Fruit fly (Drosophila melanogaster) whole organism, embryonic: ENCODE measurements around the gene CG33286.

ENCODE experiments used
- Asciz ChIP-seq: fragments of 200-800 bp; sonication (Bioruptor generic); optimal IDR thresholded peaks from 2 replicates; lab custom pipeline; 2017; ENCODE audit warnings: missing biosample characterization, mild to moderate bottlenecking, missing genetic modification characterization, missing genetic modification reagents
- Atf-2 ChIP-seq: fragments of 200-800 bp; sonication (Bioruptor generic); optimal IDR thresholded peaks from 2 replicates; lab custom pipeline; 2016; ENCODE audit warnings: missing biosample characterization, missing genetic modification characterization
- CG1024 ChIP-seq: fragments of 200-800 bp; sonication (Bioruptor generic); IDR thresholded peaks from 2 replicates; pipeline ENCODE4 v1.3.6; 2022; ENCODE audit warnings: missing biosample characterization, missing genetic modification characterization
- CG10321 ChIP-seq: fragments of 200-800 bp; sonication (Bioruptor generic); IDR thresholded peaks from 2 replicates; pipeline ENCODE4 v1.3.6; 2022; ENCODE audit warnings: missing biosample characterization, missing genetic modification characterization
- CG14441 ChIP-seq: fragments of 200-800 bp; sonication (Bioruptor generic); IDR thresholded peaks from 2 replicates; pipeline ENCODE4 v1.3.6; 2022; ENCODE audit warnings: missing biosample characterization, missing genetic modification characterization
- CG15269 ChIP-seq: fragments of 200-800 bp; sonication (Bioruptor generic); optimal IDR thresholded peaks from 2 replicates; lab custom pipeline; 2018; ENCODE audit warnings: missing biosample characterization, mild to moderate bottlenecking, missing genetic modification characterization, moderate library complexity
- CG15601 ChIP-seq: fragments of 200-800 bp; sonication (Bioruptor generic); optimal IDR thresholded peaks from 3 replicates; lab custom pipeline; 2019; ENCODE audit warnings: missing biosample characterization, mild to moderate bottlenecking, missing genetic modification characterization, moderate library complexity
- CG1603 ChIP-seq: fragments of 200-800 bp; sonication (Bioruptor generic); optimal IDR thresholded peaks from 2 replicates; lab custom pipeline; 2019; ENCODE audit warnings: missing biosample characterization, mild to moderate bottlenecking, missing genetic modification characterization, moderate library complexity
- CG4820 ChIP-seq: fragments of 200-800 bp; sonication (Bioruptor generic); optimal IDR thresholded peaks from 3 replicates; lab custom pipeline; 2016; ENCODE audit warnings: missing biosample characterization, missing genetic modification characterization
- CG6765 ChIP-seq: fragments of 200-800 bp; sonication (Bioruptor generic); optimal IDR thresholded peaks from 3 replicates; lab custom pipeline; 2017; ENCODE audit warnings: missing biosample characterization, mild to moderate bottlenecking, missing genetic modification characterization
- CG7271 ChIP-seq: fragments of 200-800 bp; sonication (Bioruptor generic); optimal IDR thresholded peaks from 2 replicates; lab custom pipeline; 2018; ENCODE audit warnings: missing biosample characterization, mild to moderate bottlenecking, missing genetic modification characterization, moderate library complexity
- CG8478 ChIP-seq: fragments of >200 bp; optimal IDR thresholded peaks from 2 replicates; lab custom pipeline; 2018
- CG9932 ChIP-seq: fragments of 200-800 bp; sonication (Bioruptor generic); IDR thresholded peaks from 2 replicates; pipeline ENCODE4 v1.3.6; 2022; ENCODE audit warnings: missing biosample characterization, missing genetic modification characterization
- CoRest ChIP-seq: fragments of 200-800 bp; sonication (Bioruptor generic); optimal IDR thresholded peaks from 3 replicates; lab custom pipeline; 2018; ENCODE audit warnings: missing biosample characterization, mild to moderate bottlenecking, missing genetic modification characterization, moderate library complexity
- CrebB ChIP-seq: fragments of 200-800 bp; sonication (Bioruptor generic); optimal IDR thresholded peaks from 3 replicates; lab custom pipeline; 2018; ENCODE audit warnings: missing biosample characterization, mild to moderate bottlenecking, missing genetic modification characterization
- D ChIP-seq, 2 experiments: fragments of 200-800 bp in 1 of 2; fragments of >200 bp in 1 of 2; sonication (Bioruptor generic) in 1 of 2; optimal IDR thresholded peaks; 2 replicates in 1 of 2; 3 replicates in 1 of 2; lab custom pipeline; 2017; ENCODE audit warnings: mild to moderate bottlenecking in 1 of 2, missing biosample characterization in 1 of 2, missing genetic modification characterization in 1 of 2, missing genetic modification reagents in 1 of 2
- Doc3 ChIP-seq: fragments of 200-800 bp; sonication (Bioruptor generic); IDR thresholded peaks from 3 replicates; pipeline ENCODE4 v1.3.6; 2022; ENCODE audit warnings: missing biosample characterization, missing genetic modification characterization; ENCODE audit not compliant: partially characterized antibody
- Jarid2 ChIP-seq: fragments of 200-800 bp; sonication (Bioruptor generic); optimal IDR thresholded peaks from 3 replicates; lab custom pipeline; 2017; ENCODE audit warnings: mild to moderate bottlenecking, missing biosample characterization, missing genetic modification reagents, missing genetic modification characterization
- Lhr ChIP-seq: fragments of 200-800 bp; sonication (Bioruptor generic); optimal IDR thresholded peaks from 3 replicates; lab custom pipeline; 2017; ENCODE audit warnings: mild to moderate bottlenecking, missing biosample characterization, missing genetic modification reagents, missing genetic modification characterization
- Mad ChIP-seq: fragments of 200-800 bp; sonication (Bioruptor generic); optimal IDR thresholded peaks from 2 replicates; lab custom pipeline; 2016; ENCODE audit warnings: missing biosample characterization, missing genetic modification characterization
- NC2β ChIP-seq: fragments of 200-800 bp; sonication (Bioruptor generic); optimal IDR thresholded peaks from 2 replicates; lab custom pipeline; 2016; ENCODE audit warnings: missing biosample characterization, missing genetic modification characterization
- NK7.1 ChIP-seq: fragments of 200-800 bp; sonication (Bioruptor generic); optimal IDR thresholded peaks from 3 replicates; lab custom pipeline; 2016; ENCODE audit warnings: missing biosample characterization, missing genetic modification characterization
- Oaz ChIP-seq: fragments of 200-800 bp; sonication (Bioruptor generic); IDR thresholded peaks from 2 replicates; pipeline ENCODE4 v1.3.6; 2022; ENCODE audit warnings: missing biosample characterization, missing genetic modification characterization
- Rx ChIP-seq: fragments of 200-800 bp; sonication (Bioruptor generic); IDR thresholded peaks from 2 replicates; pipeline ENCODE4 v1.3.6; 2022; ENCODE audit warnings: missing biosample characterization, missing genetic modification characterization
- Sin3A ChIP-seq: fragments of >200 bp; optimal IDR thresholded peaks from 2 replicates; lab custom pipeline; 2018
- Sox100B ChIP-seq: fragments of 200-800 bp; sonication (Bioruptor generic); optimal IDR thresholded peaks from 3 replicates; lab custom pipeline; 2018; ENCODE audit warnings: missing biosample characterization, mild to moderate bottlenecking, missing genetic modification characterization
- Sry-β ChIP-seq: fragments of 200-800 bp; sonication (Bioruptor generic); optimal IDR thresholded peaks from 2 replicates; lab custom pipeline; 2018; ENCODE audit warnings: missing biosample characterization, mild to moderate bottlenecking, missing genetic modification characterization, moderate library complexity
- Vsx1 ChIP-seq: fragments of 200-800 bp; sonication (Bioruptor generic); optimal IDR thresholded peaks from 2 replicates; lab custom pipeline; 2017; ENCODE audit warnings: missing biosample characterization, mild to moderate bottlenecking, missing genetic modification characterization, missing genetic modification reagents
- az2 ChIP-seq: fragments of 200-800 bp; sonication (Bioruptor generic); optimal IDR thresholded peaks from 3 replicates; lab custom pipeline; 2016; ENCODE audit warnings: missing biosample characterization, missing genetic modification characterization
- bcd ChIP-seq: fragments of 200-800 bp; sonication (Bioruptor generic); optimal IDR thresholded peaks from 2 replicates; lab custom pipeline; 2017; ENCODE audit warnings: missing biosample characterization, mild to moderate bottlenecking, missing genetic modification characterization
- bsh ChIP-seq, 2 experiments: fragments of 200-800 bp; sonication (Bioruptor generic); optimal IDR thresholded peaks; 2 replicates each; lab custom pipeline; 2017 to 2018; ENCODE audit warnings: mild to moderate bottlenecking in 2 of 2, missing biosample characterization in 2 of 2, missing genetic modification characterization in 2 of 2, moderate library complexity in 1 of 2
- caup ChIP-seq: fragments of 200-800 bp; sonication (Bioruptor generic); optimal IDR thresholded peaks from 3 replicates; lab custom pipeline; 2017; ENCODE audit warnings: missing biosample characterization, mild to moderate bottlenecking, missing genetic modification characterization, moderate library complexity; ENCODE audit not compliant: severe bottlenecking
- chinmo ChIP-seq: fragments of 200-800 bp; sonication (Bioruptor generic); IDR thresholded peaks from 4 replicates; pipeline ENCODE4 v1.3.6; 2022; ENCODE audit warnings: missing biosample characterization, missing genetic modification characterization; ENCODE audit not compliant: partially characterized antibody
- chm ChIP-seq: fragments of 200-800 bp; sonication (Bioruptor generic); IDR thresholded peaks from 2 replicates; pipeline ENCODE4 v1.3.6; 2022; ENCODE audit warnings: missing biosample characterization, missing genetic modification characterization
- crol ChIP-seq: fragments of 200-800 bp; sonication (Bioruptor generic); IDR thresholded peaks from 2 replicates; pipeline ENCODE4 v1.3.6; 2022; ENCODE audit warnings: missing biosample characterization, missing genetic modification characterization
- da ChIP-seq: fragments of 200-800 bp; sonication (Bioruptor generic); optimal IDR thresholded peaks from 2 replicates; lab custom pipeline; 2016; ENCODE audit warnings: missing biosample characterization, missing genetic modification characterization
- ems ChIP-seq: fragments of 200-800 bp; sonication (Bioruptor generic); optimal IDR thresholded peaks from 3 replicates; lab custom pipeline; 2016; ENCODE audit warnings: missing biosample characterization, missing genetic modification characterization
- fd3F ChIP-seq: fragments of 200-800 bp; sonication (Bioruptor generic); optimal IDR thresholded peaks from 2 replicates; lab custom pipeline; 2018; ENCODE audit warnings: missing biosample characterization, mild to moderate bottlenecking, missing genetic modification characterization, moderate library complexity
- fu2 ChIP-seq: fragments of 200-800 bp; sonication (Bioruptor generic); optimal IDR thresholded peaks from 2 replicates; lab custom pipeline; 2016; ENCODE audit warnings: missing biosample characterization, missing genetic modification characterization
- inv ChIP-seq: fragments of 200-800 bp; sonication (Bioruptor generic); IDR thresholded peaks from 2 replicates; pipeline ENCODE4 v1.3.6; 2022; ENCODE audit warnings: missing biosample characterization, missing genetic modification characterization; ENCODE audit not compliant: partially characterized antibody
- nmo ChIP-seq: fragments of 200-800 bp; sonication (Bioruptor generic); optimal IDR thresholded peaks from 2 replicates; lab custom pipeline; 2018; ENCODE audit warnings: missing biosample characterization, mild to moderate bottlenecking, missing genetic modification characterization, moderate library complexity
- oc ChIP-seq: fragments of 200-800 bp; sonication (Bioruptor generic); optimal IDR thresholded peaks from 2 replicates; lab custom pipeline; 2018; ENCODE audit warnings: missing biosample characterization, mild to moderate bottlenecking, missing genetic modification characterization, moderate library complexity
- pan ChIP-seq, 4 experiments: fragments of >200 bp in 3 of 4; fragments of 200-800 bp in 1 of 4; sonication (Bioruptor generic) in 1 of 4; optimal IDR thresholded peaks in 3 of 4; IDR thresholded peaks in 1 of 4; 2 replicates each; pipeline versions ENCODE4 v1.3.6 to Lab custom; 2017 to 2022; ENCODE audit warnings: missing biosample characterization in 2 of 4, missing genetic modification characterization in 2 of 4, mixed read lengths in 1 of 4
- row ChIP-seq: fragments of 200-800 bp; sonication (Bioruptor generic); IDR thresholded peaks from 3 replicates; pipeline ENCODE4 v1.3.6; 2022; ENCODE audit warnings: missing biosample characterization, missing genetic modification characterization
- slbo ChIP-seq: fragments of 200-800 bp; sonication (Bioruptor generic); IDR thresholded peaks from 2 replicates; pipeline ENCODE4 v1.3.6; 2022; ENCODE audit warnings: missing biosample characterization, missing genetic modification characterization
- tio ChIP-seq: fragments of 200-800 bp; sonication (Bioruptor generic); optimal IDR thresholded peaks from 2 replicates; lab custom pipeline; 2017; ENCODE audit warnings: missing biosample characterization, missing genetic modification characterization, inconsistent platforms
- usp ChIP-seq: fragments of >200 bp; optimal IDR thresholded peaks from 2 replicates; lab custom pipeline; 2017; ENCODE audit warnings: missing biosample characterization, missing genetic modification characterization
- wek ChIP-seq: fragments of 200-800 bp; sonication (Bioruptor generic); optimal IDR thresholded peaks from 3 replicates; lab custom pipeline; 2018; ENCODE audit warnings: missing biosample characterization, mild to moderate bottlenecking, missing genetic modification characterization, moderate library complexity
- yki ChIP-seq: fragments of >200 bp; optimal IDR thresholded peaks from 3 replicates; lab custom pipeline; 2018
- z ChIP-seq: fragments of 200-800 bp; sonication (Bioruptor generic); IDR thresholded peaks from 3 replicates; pipeline ENCODE4 v1.3.6; 2022; ENCODE audit warnings: missing biosample characterization, missing genetic modification characterization

The CG33286 gene

dm6 chr3L:20976967-20977720 lies 2.6 kb upstream of the CG33286 start (continued):
- no peak for TF ChIP-seq chm
- no peak for TF ChIP-seq CG7271
- no peak for TF ChIP-seq usp (GFP tag; lab: Kevin White, UChicago)
- no peak for TF ChIP-seq wek (GFP tag; lab: Kevin White, UChicago)
- TF ChIP-seq pan (optimal IDR thresholded peaks at IDR 0.05; lab: Kevin White, UChicago) = no peak
- TF ChIP-seq pan (GFP tag; optimal IDR thresholded peaks at IDR 0.05 in 1 of 2, IDR thresholded peaks at IDR 0.05 in 1 of 2) = no peak
- TF ChIP-seq CG1603 = no peak
- no peak for TF ChIP-seq crol
- no peak for TF ChIP-seq ems (GFP tag; lab: Kevin White, UChicago)
- peak; percentile 9 for TF ChIP-seq Sox100B (GFP tag; lab: Kevin White, UChicago)
- no peak for TF ChIP-seq Atf-2
- TF ChIP-seq Lhr (GFP tag; lab: Kevin White, UChicago) = no peak
- no peak for TF ChIP-seq CrebB (tag; lab: Kevin White, UChicago)
- TF ChIP-seq CG8478 = no peak
- no peak for TF ChIP-seq bcd (GFP tag; lab: Kevin White, UChicago)
- TF ChIP-seq chinmo (GFP tag; lab: Robert Waterston, UW) = no peak
- no peak for TF ChIP-seq NK7.1 (GFP tag; lab: Kevin White, UChicago)
- peak; percentile 83 for TF ChIP-seq oc
- no peak for TF ChIP-seq Jarid2 (GFP tag; lab: Kevin White, UChicago)
- TF ChIP-seq row (GFP tag; lab: Robert Waterston, UW) = no peak
- no peak for TF ChIP-seq da (GFP tag; lab: Kevin White, UChicago)
- TF ChIP-seq Asciz (GFP tag; lab: Kevin White, UChicago) = no peak
- TF ChIP-seq CG4820 = no peak
- no peak for TF ChIP-seq CG10321 (GFP tag; lab: Robert Waterston, UW)
- TF ChIP-seq CG9932 = no peak
- TF ChIP-seq D (optimal IDR thresholded peaks at IDR 0.05; lab: Kevin White, UChicago) = no peak
- no peak for TF ChIP-seq D (GFP tag; optimal IDR thresholded peaks at IDR 0.05; lab: Kevin White, UChicago)
- TF ChIP-seq Doc3 = no peak
- no peak for TF ChIP-seq yki
- TF ChIP-seq CoRest (tag; lab: Kevin White, UChicago) = peak; percentile 23
- no peak for TF ChIP-seq CG1024 (GFP tag; lab: Robert Waterston, UW)
- no peak for TF ChIP-seq CG15269 (tag; lab: Kevin White, UChicago)
- TF ChIP-seq Sry-β = no peak
- TF ChIP-seq Mad = no peak
- TF ChIP-seq Rx (GFP tag; lab: Robert Waterston, UW) = no peak
- no peak for TF ChIP-seq inv (GFP tag; lab: Robert Waterston, UW)
- no peak for TF ChIP-seq z (GFP tag; lab: Robert Waterston, UW)
- TF ChIP-seq Sin3A (lab: Kevin White, UChicago) = no peak
- TF ChIP-seq Oaz (GFP tag; lab: Robert Waterston, UW) = no peak
- TF ChIP-seq slbo (GFP tag; lab: Robert Waterston, UW) = no peak
- no peak for TF ChIP-seq Vsx1 (GFP tag; lab: Kevin White, UChicago)
- no peak for TF ChIP-seq fd3F (GFP tag; lab: Kevin White, UChicago)
- no peak for TF ChIP-seq caup (GFP tag; lab: Kevin White, UChicago)
- no peak for TF ChIP-seq CG6765
- TF ChIP-seq az2 (GFP tag; lab: Kevin White, UChicago) = no peak
- peak in 1 of 2 experiments; percentile 36 for TF ChIP-seq bsh (GFP tag; optimal IDR thresholded peaks at IDR 0.05; lab: Kevin White, UChicago)
- TF ChIP-seq tio (GFP tag; lab: Kevin White, UChicago) = no peak
- no peak for TF ChIP-seq CG14441
- no peak for TF ChIP-seq fu2 (GFP tag; lab: Kevin White, UChicago)
- TF ChIP-seq NC2β = no peak
- peak; percentile 34 for TF ChIP-seq nmo (GFP tag; lab: Kevin White, UChicago)
- peak; percentile 4 for TF ChIP-seq CG15601 (tag; lab: Kevin White, UChicago)
